ENCODE assay signal across 4 fruit fly cellular contexts in the genomic region with DNA sequence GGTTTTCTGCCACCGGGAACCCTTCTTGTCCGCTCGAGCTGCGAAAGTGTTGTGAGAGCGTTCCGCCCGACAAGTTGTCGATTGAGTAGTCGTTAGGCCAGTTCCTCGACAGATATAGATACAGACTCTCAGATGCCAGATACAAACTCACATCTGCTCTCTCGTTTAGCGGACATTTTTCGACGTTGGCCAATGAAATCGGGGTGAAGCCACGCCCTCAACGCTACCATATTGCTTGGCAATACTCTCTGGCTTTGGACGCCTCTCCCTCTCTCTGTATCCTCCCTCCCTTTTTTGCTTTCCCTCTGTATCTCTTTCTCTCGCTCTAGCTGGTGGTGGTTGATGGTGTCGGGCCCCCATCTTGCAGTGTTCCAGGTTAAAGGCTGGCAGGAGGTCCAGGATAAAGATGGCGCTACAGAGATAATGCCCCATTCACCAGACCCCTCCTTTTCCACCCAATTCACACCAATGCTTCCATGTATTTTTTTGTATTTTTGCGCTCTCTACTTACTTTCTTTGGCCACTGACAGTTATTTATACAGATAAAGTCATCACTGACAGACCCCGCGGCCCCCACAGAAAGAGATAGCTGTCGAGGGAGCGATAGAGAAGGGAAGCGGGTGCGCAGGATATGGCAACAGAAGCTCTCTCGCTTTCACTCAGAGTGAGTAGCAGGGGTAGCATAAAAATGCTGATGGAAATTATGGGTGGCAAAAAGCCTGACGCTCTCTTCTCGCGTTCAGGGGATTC.
TF ChIP-seq lines count a peak whose summit lies in the region.

A gene (minus strand): TSS at position 51 of the 750 bp plus-strand sequence.

- TF ChIP-seq CTCF in whole organism, embryonic (GFP tag; optimal IDR thresholded peaks at IDR 0.05; lab: Kevin White, UChicago) = no peak

TF ChIP-seq in whole organism, embryonic, 481 proteins besides CTCF, POLR2A, EP300 and RAD21 (continues in another document):
- TF ChIP-seq CG6683 (GFP tag; optimal IDR thresholded peaks at IDR 0.05; lab: Kevin White, UChicago) (no peak), H2.0 (GFP tag; IDR thresholded peaks at IDR 0.05; lab: Robert Waterston, UW) (no peak), gro (GFP tag; optimal IDR thresholded peaks at IDR 0.05; lab: Kevin White, UChicago) (no peak), yki (optimal IDR thresholded peaks at IDR 0.05; lab: Kevin White, UChicago) (peak; percentile 63), eve (GFP tag; optimal IDR thresholded peaks at IDR 0.05; lab: Kevin White, UChicago) (no peak), Doc3 (GFP tag; IDR thresholded peaks at IDR 0.05; lab: Robert Waterston, UW; ENCODE audit: partially characterized antibody) (0 out of 3 replicates have a peak, but pooled peaks have one; percentile 14), pum (GFP tag; optimal IDR thresholded peaks at IDR 0.05; lab: Kevin White, UChicago) (no peak), Ptx1 (GFP tag; IDR thresholded peaks at IDR 0.05; lab: Robert Waterston, UW) (no peak), Optix (GFP tag; IDR thresholded peaks at IDR 0.05; lab: Robert Waterston, UW) (no peak), CG12104 (GFP tag; optimal IDR thresholded peaks at IDR 0.05; lab: Kevin White, UChicago) (no peak), Nf-YA (GFP tag; IDR thresholded peaks at IDR 0.05; lab: Robert Waterston, UW) (peak; percentile 70), CG1792 (GFP tag; optimal IDR thresholded peaks at IDR 0.05; lab: Kevin White, UChicago) (no peak), ERR (GFP tag; optimal IDR thresholded peaks at IDR 0.05; lab: Kevin White, UChicago) (no peak), Dp (GFP tag; optimal IDR thresholded peaks at IDR 0.05; lab: Kevin White, UChicago) (no peak), CG1233 (GFP tag; optimal IDR thresholded peaks at IDR 0.05; lab: Kevin White, UChicago) (no peak), Gsc (GFP tag; IDR thresholded peaks at IDR 0.05; lab: Robert Waterston, UW) (no peak), sens (GFP tag; lab: Kevin White, UChicago) (peak; percentile 27), Camta (GFP tag; optimal IDR thresholded peaks at IDR 0.05; lab: Kevin White, UChicago) (no peak), Bteb2 (GFP tag; optimal IDR thresholded peaks at IDR 0.05; lab: Kevin White, UChicago) (no peak), twi (tag; optimal IDR thresholded peaks at IDR 0.05; lab: Kevin White, UChicago) (peak; percentile 34), h (optimal IDR thresholded peaks at IDR 0.05; lab: Kevin White, UChicago) (no peak)

TF ChIP-seq in whole organism, prepupa, 60 proteins besides CTCF, POLR2A, EP300 and RAD21:
- TF ChIP-seq cyc (GFP tag; optimal IDR thresholded peaks at IDR 0.05; lab: Kevin White, UChicago) = no peak
- peak; percentile 15 for TF ChIP-seq fkh (GFP tag; optimal IDR thresholded peaks at IDR 0.05; lab: Kevin White, UChicago)
- TF ChIP-seq CG7368 (GFP tag; optimal IDR thresholded peaks at IDR 0.05; lab: Kevin White, UChicago) = peak; percentile 30
TF ChIP-seq in whole organism, prepupa: peak in this region for 2.

TF ChIP-seq in whole organism, pupa, 21 proteins besides CTCF, POLR2A, EP300 and RAD21:
- TF ChIP-seq D1 (tag; optimal IDR thresholded peaks at IDR 0.05; lab: Kevin White, UChicago) = no peak
- TF ChIP-seq CG4496 (GFP tag; IDR thresholded peaks at IDR 0.05; lab: Robert Waterston, UW) = 0 out of 3 replicates have a peak, but pooled peaks have one; percentile 40

TF ChIP-seq in whole organism, wandering third instar larva, 38 proteins besides CTCF, POLR2A, EP300 and RAD21:
- TF ChIP-seq dl (GFP tag; optimal IDR thresholded peaks at IDR 0.05; lab: Kevin White, UChicago; ENCODE audit: insufficient read depth in 1 of 2, partially characterized antibody in 2 of 2) = peak; percentile 66 to 85
- no peak for TF ChIP-seq Jra (GFP tag; optimal IDR thresholded peaks at IDR 0.05; lab: Kevin White, UChicago)
- TF ChIP-seq N (GFP tag; optimal IDR thresholded peaks at IDR 0.05; lab: Kevin White, UChicago) = no peak
- TF ChIP-seq Dif (GFP tag; optimal IDR thresholded peaks at IDR 0.05; lab: Kevin White, UChicago; ENCODE audit: partially characterized antibody) = peak; percentile 87
- TF ChIP-seq Abd-B (GFP tag; optimal IDR thresholded peaks at IDR 0.05; lab: Kevin White, UChicago) = no peak
- TF ChIP-seq jim (GFP tag; optimal IDR thresholded peaks at IDR 0.05; lab: Kevin White, UChicago) = no peak
- TF ChIP-seq CG9705 (GFP tag; optimal IDR thresholded peaks at IDR 0.05; lab: Kevin White, UChicago) = no peak
